Fruit fly (Drosophila melanogaster): ENCODE results near the gene Mur18B.
A peak's percentile ranks its signal among the peaks of the same experiment; 100 is the strongest.

Mur18B gene

dm6 chrX:19261528-19262102, 48.6 kb downstream of the Mur18B start, which contains the start of gene Vav (continued):
- peak; percentile 10 for TF ChIP-seq Sry-δ (GFP tag; optimal IDR thresholded peaks at IDR 0.05)
- no peak for TF ChIP-seq CHES-1-like (GFP tag; optimal IDR thresholded peaks at IDR 0.05)
- TF ChIP-seq bbx (GFP tag; IDR thresholded peaks at IDR 0.05; ENCODE audit: partially characterized antibody) = peak; percentile 46
- TF ChIP-seq zen (tag; optimal IDR thresholded peaks at IDR 0.05) = peak; percentile 12
- TF ChIP-seq HLH54F (GFP tag; optimal IDR thresholded peaks at IDR 0.05) = no peak
- peak; percentile 12; the same call in 1 of the 2 replicates for TF ChIP-seq CG32532 (GFP tag; IDR thresholded peaks at IDR 0.05)
- peak; percentile 49; the same call in 1 of the 3 replicates for TF ChIP-seq Opbp (GFP tag; IDR thresholded peaks at IDR 0.05; ENCODE audit: partially characterized antibody)
- TF ChIP-seq CoRest (tag; optimal IDR thresholded peaks at IDR 0.05) = no peak
- no peak for TF ChIP-seq CG10565 (GFP tag; optimal IDR thresholded peaks at IDR 0.05)
- TF ChIP-seq MESR4 (GFP tag; optimal IDR thresholded peaks at IDR 0.05) = peak; percentile 89
- no peak for TF ChIP-seq CG42726 (GFP tag; IDR thresholded peaks at IDR 0.05; ENCODE audit: partially characterized antibody)
- TF ChIP-seq CG13894 (tag; optimal IDR thresholded peaks at IDR 0.05) = no peak
- TF ChIP-seq ham (GFP tag; IDR thresholded peaks at IDR 0.05) = 0 out of 2 replicates have a peak, but pooled peaks have one; percentile 10
- TF ChIP-seq CG4360 (GFP tag; IDR thresholded peaks at IDR 0.05) = 0 out of 2 replicates have a peak, but pooled peaks have one; percentile 18
- no peak for TF ChIP-seq Gsc (GFP tag; IDR thresholded peaks at IDR 0.05)
- no peak for TF ChIP-seq dimm (GFP tag; IDR thresholded peaks at IDR 0.05)
- peak; percentile 68 for TF ChIP-seq MBD-R2 (GFP tag; IDR thresholded peaks at IDR 0.05)
- TF ChIP-seq CG1647 (GFP tag; optimal IDR thresholded peaks at IDR 0.05) = no peak
- TF ChIP-seq CG4820 (GFP tag; optimal IDR thresholded peaks at IDR 0.05) = no peak
- peak; percentile 63 for TF ChIP-seq zf30C (GFP tag; optimal IDR thresholded peaks at IDR 0.05)
- TF ChIP-seq fd96Cb (tag; optimal IDR thresholded peaks at IDR 0.05) = no peak
- TF ChIP-seq Ets97D (GFP tag; optimal IDR thresholded peaks at IDR 0.05) = no peak
- no peak for TF ChIP-seq CG6272 (GFP tag; IDR thresholded peaks at IDR 0.05)
- TF ChIP-seq CG6254 (GFP tag; optimal IDR thresholded peaks at IDR 0.05) = no peak
- TF ChIP-seq CG4617 (GFP tag; optimal IDR thresholded peaks at IDR 0.05; ENCODE audit: borderline replicate concordance) = peak; percentile 35
- TF ChIP-seq CG2116 (GFP tag; optimal IDR thresholded peaks at IDR 0.05) = peak; percentile 61
- no peak for TF ChIP-seq peb (GFP tag; IDR thresholded peaks at IDR 0.05)
- no peak for TF ChIP-seq maf-S (GFP tag; optimal IDR thresholded peaks at IDR 0.05)
- no peak for TF ChIP-seq Optix (GFP tag; IDR thresholded peaks at IDR 0.05)
- no peak for TF ChIP-seq pnt (GFP tag; optimal IDR thresholded peaks at IDR 0.05)
- TF ChIP-seq tin (GFP tag; optimal IDR thresholded peaks at IDR 0.05) = no peak
- TF ChIP-seq ash1 (GFP tag; optimal IDR thresholded peaks at IDR 0.05) = no peak
- TF ChIP-seq gt (GFP tag; IDR thresholded peaks at IDR 0.05) = no peak
- no peak for TF ChIP-seq h (optimal IDR thresholded peaks at IDR 0.05)
- TF ChIP-seq Hmx (GFP tag; optimal IDR thresholded peaks at IDR 0.05) = no peak
- TF ChIP-seq CG12659 (GFP tag; optimal IDR thresholded peaks at IDR 0.05) = peak; percentile 25
- TF ChIP-seq usp (GFP tag; optimal IDR thresholded peaks at IDR 0.05) = no peak
- peak; percentile 58 for TF ChIP-seq Fer1 (GFP tag; optimal IDR thresholded peaks at IDR 0.05)
- no peak for TF ChIP-seq CG9876 (GFP tag; optimal IDR thresholded peaks at IDR 0.05)
- peak; percentile 22 for TF ChIP-seq wek (GFP tag; optimal IDR thresholded peaks at IDR 0.05)
- no peak for TF ChIP-seq kni (GFP tag; optimal IDR thresholded peaks at IDR 0.05)
- TF ChIP-seq grau (tag; optimal IDR thresholded peaks at IDR 0.05) = peak; percentile 3
- no peak for TF ChIP-seq Oaz (GFP tag; IDR thresholded peaks at IDR 0.05)
- TF ChIP-seq CG6791 (GFP tag; IDR thresholded peaks at IDR 0.05; ENCODE audit: partially characterized antibody) = 0 out of 3 replicates have a peak, but pooled peaks have one; percentile 15
- TF ChIP-seq CG3163 (GFP tag; optimal IDR thresholded peaks at IDR 0.05) = no peak
- no peak for TF ChIP-seq al (GFP tag; IDR thresholded peaks at IDR 0.05)
- no peak for TF ChIP-seq bab2 (GFP tag; optimal IDR thresholded peaks at IDR 0.05)
- peak; percentile 81 for TF ChIP-seq Meics (GFP tag; optimal IDR thresholded peaks at IDR 0.05)
- no peak for TF ChIP-seq seq (GFP tag; IDR thresholded peaks at IDR 0.05)
- no peak for TF ChIP-seq pros (GFP tag; optimal IDR thresholded peaks at IDR 0.05)
- no peak for TF ChIP-seq abd-A (tag; optimal IDR thresholded peaks at IDR 0.05)
